Worm (Caenorhabditis elegans): Measurements from ENCODE around the gene R05D3.12.

DNA sequence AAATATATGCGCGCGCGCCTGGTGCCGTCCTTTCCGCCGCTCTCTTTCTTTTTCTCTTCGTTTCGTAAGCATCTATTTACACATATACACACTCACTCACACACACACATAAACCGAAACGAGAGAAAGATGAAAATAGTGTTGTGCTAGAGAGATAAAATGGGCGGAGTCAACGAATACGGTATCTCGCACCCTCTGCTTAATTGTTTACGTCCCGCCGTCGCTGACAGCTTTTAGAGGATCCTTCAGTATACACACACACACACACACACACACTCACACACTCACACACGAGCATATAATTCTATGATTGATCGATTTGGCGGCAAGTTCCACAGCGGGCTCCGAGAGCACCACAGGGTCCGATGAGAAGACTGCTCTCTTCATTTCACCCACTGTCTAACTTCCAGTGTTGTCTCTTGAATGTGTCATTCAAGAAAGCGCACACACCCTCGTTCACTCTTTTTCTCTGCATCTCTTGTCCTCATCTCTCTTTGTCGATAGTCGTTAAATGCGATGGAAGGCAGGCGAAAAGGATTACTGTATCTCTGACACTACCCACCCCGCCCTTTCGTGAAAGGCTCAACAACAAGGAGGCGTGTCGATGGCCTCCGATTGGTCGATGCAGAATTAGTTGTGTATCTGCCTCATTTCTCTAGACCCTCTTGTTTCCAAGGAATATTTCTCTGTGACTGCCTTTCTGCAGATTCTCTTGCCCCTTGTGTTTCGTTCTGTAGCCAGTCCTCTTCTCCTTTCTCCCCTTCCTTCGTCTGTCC, 36.6 kb downstream of the R05D3.12 start:
- no peak for TF ChIP-seq ama-1 (optimal IDR thresholded peaks at IDR 0.05)
- peak; percentile 20 for TF ChIP-seq ceh-16 (tag; optimal IDR thresholded peaks at IDR 0.05)
- TF ChIP-seq nhr-12 (tag; optimal IDR thresholded peaks at IDR 0.05): peak; percentile 62

Measured in whole organism, L2 larva.